Worm (Caenorhabditis elegans): Measurements from ENCODE around the gene F54F7.8.

DNA sequence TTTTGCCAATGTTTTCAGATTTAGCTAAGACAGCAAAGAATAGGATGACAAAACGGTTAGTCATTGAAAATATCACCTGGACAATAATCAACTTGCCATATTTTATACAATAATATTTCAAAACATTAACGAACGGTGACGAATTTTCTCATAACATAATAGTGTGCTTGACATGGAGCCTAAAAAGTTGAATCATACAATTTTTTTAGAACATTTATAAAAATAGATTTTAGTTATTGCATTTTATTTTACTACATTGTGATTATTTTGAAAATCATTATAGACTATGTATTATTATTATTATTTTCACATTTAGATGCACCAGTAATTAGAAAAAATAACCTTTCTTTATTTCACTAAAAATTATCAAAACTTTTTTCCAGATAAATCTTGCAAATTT, 6.2 kb downstream of the F54F7.8 start, which contains the start of gene F54F7.9:
- TF ChIP-seq elt-3 (tag; optimal IDR thresholded peaks at IDR 0.05): no peak
- no peak for TF ChIP-seq M03D4.4 (tag; optimal IDR thresholded peaks at IDR 0.05)
- no peak for TF ChIP-seq ces-1 (GFP tag; optimal IDR thresholded peaks at IDR 0.05)
- no peak for TF ChIP-seq mep-1 (tag; optimal IDR thresholded peaks at IDR 0.05)

All from whole organism, mixed stage, embryonic.